Worm (Caenorhabditis elegans) whole organism, L1 larva: ENCODE data around the gene F41H10.12.

ENCODE experiments used
- C16A3.4 ChIP-seq: fragments of 150-350 bp; optimal IDR thresholded peaks from 2 replicates; lab custom pipeline; 2014; ENCODE audit warnings: missing biosample characterization, missing genetic modification characterization
- F16B12.6 ChIP-seq: fragments of 150-350 bp; optimal IDR thresholded peaks from 2 replicates; lab custom pipeline; 2014; ENCODE audit warnings: missing biosample characterization, missing genetic modification characterization
- aha-1 ChIP-seq: fragments of 150-350 bp; optimal IDR thresholded peaks from 2 replicates; lab custom pipeline; 2014; ENCODE audit warnings: missing biosample characterization, missing genetic modification characterization
- alr-1 ChIP-seq: fragments of 200-800 bp; sonication (Bioruptor generic); optimal IDR thresholded peaks from 2 replicates; lab custom pipeline; 2018; ENCODE audit warnings: borderline replicate concordance, mild to moderate bottlenecking, missing genetic modification characterization, missing compliant biosample characterization
- aly-2 ChIP-seq: fragments of 150-350 bp; optimal IDR thresholded peaks from 2 replicates; lab custom pipeline; 2014; ENCODE audit warnings: missing biosample characterization, missing genetic modification characterization
- ama-1 ChIP-seq: fragments of 150-350 bp; optimal IDR thresholded peaks from 2 replicates; lab custom pipeline; 2014
- blmp-1 ChIP-seq: fragments of 150-350 bp; optimal IDR thresholded peaks from 2 replicates; lab custom pipeline; 2014; ENCODE audit warnings: missing biosample characterization, missing genetic modification characterization
- ceh-8 ChIP-seq: fragments of 200-800 bp; sonication (Bioruptor generic); optimal IDR thresholded peaks from 2 replicates; lab custom pipeline; 2018; ENCODE audit warnings: mild to moderate bottlenecking, missing genetic modification characterization, moderate library complexity, missing compliant biosample characterization
- ceh-88 ChIP-seq: fragments of 200-800 bp; sonication (Bioruptor generic); IDR thresholded peaks from 2 replicates; pipeline ENCODE4 v1.3.6; 2022; ENCODE audit warnings: missing genetic modification characterization, missing compliant biosample characterization
- dpl-1 ChIP-seq, 3 experiments: fragments of 150-350 bp in 2 of 3; sonication (generic microtip) in 1 of 3; optimal IDR thresholded peaks; 2 replicates each; lab custom pipeline; 2014 to 2017; ENCODE audit warnings: missing biosample characterization in 3 of 3, missing genetic modification characterization in 3 of 3, missing genetic modification reagents in 3 of 3
- efl-3 ChIP-seq: fragments of 200-800 bp; sonication (Bioruptor generic); optimal IDR thresholded peaks from 2 replicates; lab custom pipeline; 2018; ENCODE audit warnings: mild to moderate bottlenecking, missing genetic modification characterization, missing compliant biosample characterization
- egl-27 ChIP-seq, 2 experiments: fragments of 150-350 bp in 1 of 2; sonication (generic microtip); optimal IDR thresholded peaks; 3 replicates each; lab custom pipeline; 2017 to 2018; ENCODE audit warnings: missing biosample characterization in 2 of 2, missing genetic modification characterization in 2 of 2, missing genetic modification reagents in 2 of 2
- elt-2 ChIP-seq: sonication (generic microtip); optimal IDR thresholded peaks from 2 replicates; lab custom pipeline; 2016; ENCODE audit warnings: missing genetic modification characterization, mild to moderate bottlenecking, inconsistent platforms, missing compliant biosample characterization, missing genetic modification reagents
- elt-3 ChIP-seq, 6 experiments: fragments of 150-350 bp in 1 of 6; sonication (generic microtip); optimal IDR thresholded peaks; 2 replicates each; lab custom pipeline; 2017 to 2018; ENCODE audit warnings: missing biosample characterization in 6 of 6, missing genetic modification characterization in 6 of 6, inconsistent platforms in 1 of 6
- ets-5 ChIP-seq: fragments of 200-800 bp; sonication (Bioruptor generic); IDR thresholded peaks from 2 replicates; pipeline ENCODE4 v1.3.6; 2022; ENCODE audit warnings: missing genetic modification characterization, missing compliant biosample characterization
- fkh-10 ChIP-seq: sonication (generic microtip); optimal IDR thresholded peaks from 2 replicates; lab custom pipeline; 2017; ENCODE audit warnings: missing biosample characterization, missing genetic modification reagents, missing genetic modification characterization
- fkh-8 ChIP-seq: sonication (generic microtip); optimal IDR thresholded peaks from 2 replicates; lab custom pipeline; 2016; ENCODE audit warnings: mild to moderate bottlenecking, missing genetic modification characterization, missing compliant biosample characterization
- fos-1 ChIP-seq: fragments of 150-350 bp; optimal IDR thresholded peaks from 2 replicates; lab custom pipeline; 2014; ENCODE audit warnings: missing biosample characterization, missing genetic modification characterization
- grh-1 ChIP-seq: fragments of 200-800 bp; sonication (Bioruptor generic); IDR thresholded peaks from 2 replicates; pipeline ENCODE4 v1.3.6; 2022; ENCODE audit warnings: missing genetic modification reagents, missing genetic modification characterization, missing compliant biosample characterization
- hlh-17 ChIP-seq: fragments of 200-800 bp; sonication (Bioruptor generic); optimal IDR thresholded peaks from 2 replicates; lab custom pipeline; 2018; ENCODE audit warnings: missing genetic modification characterization, mild to moderate bottlenecking, missing compliant biosample characterization, moderate library complexity, borderline replicate concordance
- hpl-2 ChIP-seq: fragments of 150-350 bp; optimal IDR thresholded peaks from 2 replicates; lab custom pipeline; 2014; ENCODE audit warnings: missing biosample characterization, missing genetic modification reagents, missing genetic modification characterization
- irx-1 ChIP-seq: sonication (generic microtip); optimal IDR thresholded peaks from 2 replicates; lab custom pipeline; 2016; ENCODE audit warnings: missing genetic modification characterization, missing compliant biosample characterization
- isw-1 ChIP-seq: fragments of 200-800 bp; sonication (Bioruptor generic); IDR thresholded peaks from 2 replicates; pipeline ENCODE4 v1.3.6; 2022; ENCODE audit warnings: missing genetic modification characterization, missing compliant biosample characterization
- lin-14 ChIP-seq: fragments of 200-800 bp; sonication (Bioruptor generic); optimal IDR thresholded peaks from 2 replicates; lab custom pipeline; 2018; ENCODE audit warnings: mild to moderate bottlenecking, missing genetic modification characterization, moderate library complexity, missing compliant biosample characterization
- lin-35 ChIP-seq, 2 experiments: fragments of 150-350 bp; optimal IDR thresholded peaks; 2 replicates each; lab custom pipeline; 2014; ENCODE audit warnings: missing biosample characterization in 2 of 2, missing genetic modification characterization in 2 of 2, missing genetic modification reagents in 2 of 2
- lir-3 ChIP-seq: sonication (generic microtip); optimal IDR thresholded peaks from 2 replicates; lab custom pipeline; 2016; ENCODE audit warnings: mild to moderate bottlenecking, missing genetic modification characterization, moderate library complexity, missing compliant biosample characterization; ENCODE audit not compliant: poor library complexity
- mab-9 ChIP-seq: fragments of 200-800 bp; sonication (Bioruptor generic); IDR thresholded peaks from 2 replicates; pipeline ENCODE4 v1.3.6; 2022; ENCODE audit warnings: missing genetic modification reagents, missing genetic modification characterization, missing compliant biosample characterization
- nhr-12 ChIP-seq: sonication (generic microtip); optimal IDR thresholded peaks from 2 replicates; lab custom pipeline; 2017; ENCODE audit warnings: missing biosample characterization, missing genetic modification characterization
- nhr-20 ChIP-seq: sonication (generic microtip); optimal IDR thresholded peaks from 2 replicates; lab custom pipeline; 2016; ENCODE audit warnings: mild to moderate bottlenecking, missing genetic modification characterization, missing compliant biosample characterization
- nhr-237 ChIP-seq: fragments of 150-350 bp; optimal IDR thresholded peaks from 2 replicates; lab custom pipeline; 2014; ENCODE audit warnings: missing biosample characterization, missing genetic modification characterization
- nhr-28 ChIP-seq: fragments of 150-350 bp; optimal IDR thresholded peaks from 2 replicates; lab custom pipeline; 2014; ENCODE audit warnings: missing biosample characterization, missing genetic modification characterization
- nhr-47 ChIP-seq: sonication (generic microtip); optimal IDR thresholded peaks from 2 replicates; lab custom pipeline; 2016; ENCODE audit warnings: mild to moderate bottlenecking, missing genetic modification characterization, moderate library complexity, missing compliant biosample characterization
- nhr-84 ChIP-seq: sonication (generic microtip); optimal IDR thresholded peaks from 2 replicates; lab custom pipeline; 2017; ENCODE audit warnings: missing biosample characterization, missing genetic modification characterization
- nhr-85 ChIP-seq: sonication (generic microtip); peaks from one replicate; lab custom pipeline; 2016; ENCODE audit warnings: missing genetic modification characterization, inconsistent platforms, missing compliant biosample characterization
- nhr-90 ChIP-seq: sonication (generic microtip); optimal IDR thresholded peaks from 2 replicates; lab custom pipeline; 2016; ENCODE audit warnings: mild to moderate bottlenecking, missing genetic modification characterization, missing compliant biosample characterization; ENCODE audit not compliant: poor library complexity
- pag-3 ChIP-seq: sonication (generic microtip); optimal IDR thresholded peaks from 2 replicates; lab custom pipeline; 2017; ENCODE audit warnings: missing genetic modification characterization, mild to moderate bottlenecking, missing compliant biosample characterization, antibody characterized with exemption, borderline replicate concordance; ENCODE audit not compliant: insufficient read depth
- pax-3 ChIP-seq: fragments of 200-800 bp; sonication (Bioruptor generic); optimal IDR thresholded peaks from 2 replicates; lab custom pipeline; 2018; ENCODE audit warnings: mild to moderate bottlenecking, missing genetic modification characterization, moderate library complexity, missing compliant biosample characterization
- pqm-1 ChIP-seq: sonication (generic microtip); optimal IDR thresholded peaks from 3 replicates; lab custom pipeline; 2017; ENCODE audit warnings: missing biosample characterization, missing genetic modification characterization
- skn-1 ChIP-seq: fragments of 150-350 bp; optimal IDR thresholded peaks from 2 replicates; lab custom pipeline; 2014; ENCODE audit warnings: missing biosample characterization, missing genetic modification characterization
- snu-23 ChIP-seq: sonication (generic microtip); optimal IDR thresholded peaks from 2 replicates; lab custom pipeline; 2016; ENCODE audit warnings: missing genetic modification characterization, missing compliant biosample characterization
- sox-4 ChIP-seq: sonication (generic microtip); optimal IDR thresholded peaks from 2 replicates; lab custom pipeline; 2016; ENCODE audit warnings: missing genetic modification characterization, missing compliant biosample characterization
- sup-37 ChIP-seq: fragments of 200-800 bp; sonication (Bioruptor generic); optimal IDR thresholded peaks from 2 replicates; lab custom pipeline; 2018; ENCODE audit warnings: mild to moderate bottlenecking, missing genetic modification characterization, missing compliant biosample characterization
- tbx-2 ChIP-seq: sonication (generic microtip); optimal IDR thresholded peaks from 2 replicates; lab custom pipeline; 2016; ENCODE audit warnings: missing genetic modification characterization, missing compliant biosample characterization
- tlp-1 ChIP-seq: fragments of 150-350 bp; optimal IDR thresholded peaks from 2 replicates; lab custom pipeline; 2014; ENCODE audit warnings: missing biosample characterization, missing genetic modification characterization
- unc-130 ChIP-seq: fragments of 150-350 bp; optimal IDR thresholded peaks from 2 replicates; lab custom pipeline; 2017; ENCODE audit warnings: missing biosample characterization, missing genetic modification characterization, inconsistent platforms
- zag-1 ChIP-seq: fragments of 150-350 bp; optimal IDR thresholded peaks from 2 replicates; lab custom pipeline; 2014; ENCODE audit warnings: missing biosample characterization, missing genetic modification characterization
- ztf-11 ChIP-seq, 2 experiments: sonication (generic microtip); optimal IDR thresholded peaks; 2 replicates each; lab custom pipeline; 2016 to 2017; ENCODE audit warnings: missing genetic modification characterization in 2 of 2, missing biosample characterization in 1 of 2, missing compliant biosample characterization in 1 of 2

Gene F41H10.12

ce11 chrIV:5388477-5389065, 3.5 kb downstream of the F41H10.12 start, which contains the start of gene elo-6 (continued):
- TF ChIP-seq unc-130 (no peak), isw-1 (GFP tag; lab: Robert Waterston, UW) (no peak), nhr-84 (tag; lab: Kevin White, UChicago) (no peak), F16B12.6 (tag; lab: Kevin White, UChicago) (no peak), tlp-1 (tag; lab: Kevin White, UChicago) (no peak), skn-1 (tag; lab: Kevin White, UChicago) (no peak), tbx-2 (peak; percentile 1), fkh-8 (tag; lab: Kevin White, UChicago) (no peak), nhr-47 (no peak), snu-23 (GFP tag; lab: Kevin White, UChicago) (peak; percentile 33), irx-1 (tag; lab: Kevin White, UChicago) (no peak), pag-3 (no peak), ama-1 (lab: Kevin White, UChicago) (no peak), nhr-20 (peak; percentile 45), efl-3 (no peak), sup-37 (GFP tag; lab: Kevin White, UChicago) (no peak), ceh-88 (no peak), elt-2 (tag; lab: Kevin White, UChicago) (peak; percentile 59), lir-3 (tag; lab: Kevin White, UChicago) (no peak), nhr-90 (tag; lab: Kevin White, UChicago) (peak; percentile 18), ets-5 (GFP tag; lab: Robert Waterston, UW) (no peak), aly-2 (tag; lab: Kevin White, UChicago) (no peak), pqm-1 (no peak), fkh-10 (GFP tag; lab: Kevin White, UChicago) (no peak), aha-1 (tag; lab: Kevin White, UChicago) (no peak), nhr-237 (tag; lab: Kevin White, UChicago) (no peak), lin-35 (GFP tag; optimal IDR thresholded peaks at IDR 0.05; lab: Kevin White, UChicago) (peak in 1 of 2 experiments; percentile 46), nhr-12 (tag; lab: Kevin White, UChicago) (no peak), hpl-2 (no peak), hlh-17 (GFP tag; lab: Kevin White, UChicago) (no peak), elt-3 (tag; optimal IDR thresholded peaks at IDR 0.05; lab: Kevin White, UChicago) (no peak)

ce11 chrIV:5389951-5390350, 4.8 kb downstream of the F41H10.12 start:
- TF ChIP-seq pax-3 (tag; lab: Kevin White, UChicago) (no peak), nhr-85 (peak; percentile 47), lin-14 (GFP tag; lab: Kevin White, UChicago) (peak; percentile 19)

- no peak for TF ChIP-seq fos-1 (tag; lab: Kevin White, UChicago)
- no peak for TF ChIP-seq nhr-28 (tag; lab: Kevin White, UChicago)
- no peak for TF ChIP-seq ceh-8 (GFP tag; lab: Kevin White, UChicago)
- TF ChIP-seq lin-14 (GFP tag; lab: Kevin White, UChicago) = no peak
- TF ChIP-seq alr-1 (tag; lab: Kevin White, UChicago) = no peak
- TF ChIP-seq grh-1 (GFP tag; lab: Robert Waterston, UW) = no peak
- TF ChIP-seq nhr-90 (tag; lab: Kevin White, UChicago) = no peak
- no peak for TF ChIP-seq pag-3
- no peak for TF ChIP-seq dpl-1 (GFP tag; optimal IDR thresholded peaks at IDR 0.05; lab: Kevin White, UChicago)
- TF ChIP-seq mab-9 = no peak
- TF ChIP-seq blmp-1 (tag; lab: Kevin White, UChicago) = no peak
- no peak for TF ChIP-seq pax-3 (tag; lab: Kevin White, UChicago)
- TF ChIP-seq zag-1 (tag; lab: Kevin White, UChicago) = no peak
- no peak for TF ChIP-seq ztf-11 (tag; optimal IDR thresholded peaks at IDR 0.05; lab: Kevin White, UChicago)
- no peak for TF ChIP-seq pqm-1
- no peak for TF ChIP-seq nhr-85
- no peak for TF ChIP-seq egl-27 (tag; optimal IDR thresholded peaks at IDR 0.05; lab: Kevin White, UChicago)
- TF ChIP-seq C16A3.4 (tag; lab: Kevin White, UChicago) = no peak
- TF ChIP-seq sox-4 (tag; lab: Kevin White, UChicago) = no peak
Observed at ce11 chrIV:5391507-5392057, 6.5 kb downstream of the F41H10.12 start, which contains the start of the genes htp-1 and ZK616.5. Gene htp-1 (minus strand): TSS chrIV:5391557. Gene ZK616.5 (plus strand): TSS chrIV:5391929.
